Fruit fly (Drosophila melanogaster) whole organism, adult: ENCODE results near the gene C1GalTA.

ENCODE experiments used
- CG11617 ChIP-seq: fragments of 200-800 bp; sonication (Bioruptor generic); optimal IDR thresholded peaks from 2 replicates; lab custom pipeline; 2017; ENCODE audit warnings: mild to moderate bottlenecking, missing biosample characterization, missing genetic modification reagents, missing genetic modification characterization
- CG12768 ChIP-seq: fragments of 200-800 bp; sonication (Bioruptor generic); optimal IDR thresholded peaks from 2 replicates; lab custom pipeline; 2017; ENCODE audit warnings: missing biosample characterization, missing genetic modification characterization, mild to moderate bottlenecking, moderate library complexity, missing genetic modification reagents
- CG14711 ChIP-seq: fragments of 200-800 bp; sonication (Bioruptor generic); optimal IDR thresholded peaks from 2 replicates; lab custom pipeline; 2018; ENCODE audit warnings: missing biosample characterization, mild to moderate bottlenecking, missing genetic modification characterization, moderate library complexity
- CG1620 ChIP-seq: fragments of 200-800 bp; sonication (Bioruptor generic); optimal IDR thresholded peaks from 2 replicates; lab custom pipeline; 2016; ENCODE audit warnings: missing biosample characterization, missing genetic modification characterization
- CG33017 ChIP-seq: fragments of 200-800 bp; sonication (Bioruptor generic); optimal IDR thresholded peaks from 2 replicates; lab custom pipeline; 2018; ENCODE audit warnings: missing biosample characterization, mild to moderate bottlenecking, missing genetic modification characterization, moderate library complexity
- CG5204 ChIP-seq: fragments of 200-800 bp; sonication (Bioruptor generic); optimal IDR thresholded peaks from 2 replicates; lab custom pipeline; 2016; ENCODE audit warnings: missing biosample characterization, missing genetic modification characterization
- CG7045 ChIP-seq: fragments of 200-800 bp; sonication (Bioruptor generic); optimal IDR thresholded peaks from 2 replicates; lab custom pipeline; 2017; ENCODE audit warnings: missing biosample characterization, mild to moderate bottlenecking, missing genetic modification characterization
- CG7101 ChIP-seq: fragments of 200-800 bp; sonication (Bioruptor generic); optimal IDR thresholded peaks from 2 replicates; lab custom pipeline; 2018; ENCODE audit warnings: missing biosample characterization, mild to moderate bottlenecking, missing genetic modification characterization, moderate library complexity
- Clk ChIP-seq: fragments of 200-800 bp; sonication (Bioruptor generic); optimal IDR thresholded peaks from 2 replicates; lab custom pipeline; 2017; ENCODE audit warnings: missing biosample characterization, missing genetic modification characterization
- Crg-1 ChIP-seq: fragments of 200-800 bp; sonication (Bioruptor generic); optimal IDR thresholded peaks from 2 replicates; lab custom pipeline; 2016; ENCODE audit warnings: missing biosample characterization, missing genetic modification characterization
- Hr96 ChIP-seq: fragments of 200-800 bp; sonication (Bioruptor generic); optimal IDR thresholded peaks from 2 replicates; lab custom pipeline; 2016; ENCODE audit warnings: missing biosample characterization, missing genetic modification characterization
- Mnt ChIP-seq: fragments of 200-800 bp; sonication (Bioruptor generic); optimal IDR thresholded peaks from 2 replicates; lab custom pipeline; 2016; ENCODE audit warnings: missing biosample characterization, mild to moderate bottlenecking, missing genetic modification characterization
- bab1 ChIP-seq: fragments of 200-800 bp; sonication (Bioruptor generic); optimal IDR thresholded peaks from 3 replicates; lab custom pipeline; 2019; ENCODE audit warnings: missing biosample characterization, mild to moderate bottlenecking, missing genetic modification characterization, moderate library complexity
- cic ChIP-seq: fragments of 200-800 bp; sonication (Bioruptor generic); optimal IDR thresholded peaks from 2 replicates; lab custom pipeline; 2017; ENCODE audit warnings: missing biosample characterization, mild to moderate bottlenecking, missing genetic modification characterization, moderate library complexity
- cnc ChIP-seq, 2 experiments: fragments of >200 bp; optimal IDR thresholded peaks; 2 replicates each; lab custom pipeline; 2017
- kay ChIP-seq: fragments of 200-800 bp; sonication (Bioruptor generic); peaks from one replicate; lab custom pipeline; 2016; ENCODE audit warnings: missing biosample characterization, missing genetic modification characterization, borderline replicate concordance
- ovo ChIP-seq: fragments of 200-800 bp; sonication (Bioruptor generic); optimal IDR thresholded peaks from 2 replicates; lab custom pipeline; 2016; ENCODE audit warnings: missing biosample characterization, missing genetic modification characterization
- pad ChIP-seq: fragments of 200-800 bp; sonication (Bioruptor generic); optimal IDR thresholded peaks from 3 replicates; lab custom pipeline; 2017; ENCODE audit warnings: missing biosample characterization, missing genetic modification characterization, mild to moderate bottlenecking, moderate library complexity, missing genetic modification reagents
- tj ChIP-seq: fragments of 200-800 bp; sonication (Bioruptor generic); optimal IDR thresholded peaks from 3 replicates; lab custom pipeline; 2017; ENCODE audit warnings: missing biosample characterization, mild to moderate bottlenecking, missing genetic modification characterization, moderate library complexity
- toe ChIP-seq: fragments of 200-800 bp; sonication (Bioruptor generic); optimal IDR thresholded peaks from 2 replicates; lab custom pipeline; 2016; ENCODE audit warnings: missing biosample characterization, missing genetic modification characterization

C1GalTA gene

dm6 chr2L:8980359-8980758, 29.3 kb upstream of the C1GalTA start, which contains the start of gene CG18662:
CG18662 (plus strand) TSS chr2L:8980659.
- TF ChIP-seq Mnt (GFP tag; lab: Kevin White, UChicago) (no peak), cnc (optimal IDR thresholded peaks at IDR 0.05; lab: Kevin White, UChicago) (no peak), kay (peak; percentile 69), CG1620 (GFP tag; lab: Kevin White, UChicago) (no peak)

- TF ChIP-seq Clk (GFP tag; lab: Kevin White, UChicago) = no peak
- no peak for TF ChIP-seq pad (GFP tag; lab: Kevin White, UChicago)
- no peak for TF ChIP-seq CG7101 (tag; lab: Kevin White, UChicago)
- TF ChIP-seq tj (GFP tag; lab: Kevin White, UChicago) = no peak
- no peak for TF ChIP-seq Hr96
- TF ChIP-seq ovo (GFP tag; lab: Kevin White, UChicago) = no peak
- TF ChIP-seq cnc (optimal IDR thresholded peaks at IDR 0.05; lab: Kevin White, UChicago) = no peak
- TF ChIP-seq CG7045 (GFP tag; lab: Kevin White, UChicago) = no peak
- TF ChIP-seq Mnt (GFP tag; lab: Kevin White, UChicago) = no peak
- no peak for TF ChIP-seq CG12768 (GFP tag; lab: Kevin White, UChicago)
- no peak for TF ChIP-seq CG14711 (tag; lab: Kevin White, UChicago)
- no peak for TF ChIP-seq CG11617 (GFP tag; lab: Kevin White, UChicago)
Measured at dm6 chr2L:8975328-8975727, 24.3 kb upstream of the C1GalTA start, which contains the start of gene CG9541. CG9541 (minus strand) TSS chr2L:8975428.

dm6 chr2L:8974506-8974905, 23.5 kb upstream of the C1GalTA start:
- no peak for TF ChIP-seq kay
- no peak for TF ChIP-seq Clk (GFP tag; lab: Kevin White, UChicago)
- TF ChIP-seq CG5204 (GFP tag; lab: Kevin White, UChicago) = no peak
- no peak for TF ChIP-seq Mnt (GFP tag; lab: Kevin White, UChicago)
- TF ChIP-seq CG33017 (tag; lab: Kevin White, UChicago) = no peak
- no peak for TF ChIP-seq CG11617 (GFP tag; lab: Kevin White, UChicago)
- no peak for TF ChIP-seq ovo (GFP tag; lab: Kevin White, UChicago)
- no peak for TF ChIP-seq CG7101 (tag; lab: Kevin White, UChicago)
- TF ChIP-seq CG12768 (GFP tag; lab: Kevin White, UChicago) = no peak
- no peak for TF ChIP-seq pad (GFP tag; lab: Kevin White, UChicago)
- no peak for TF ChIP-seq Crg-1
- no peak for TF ChIP-seq toe (GFP tag; lab: Kevin White, UChicago)
- TF ChIP-seq Hr96 = no peak
- TF ChIP-seq CG14711 (tag; lab: Kevin White, UChicago) = no peak
- no peak for TF ChIP-seq cnc (optimal IDR thresholded peaks at IDR 0.05; lab: Kevin White, UChicago)
- no peak for TF ChIP-seq bab1 (GFP tag; lab: Kevin White, UChicago)
- TF ChIP-seq cic (GFP tag; lab: Kevin White, UChicago) = no peak
- no peak for TF ChIP-seq CG7045 (GFP tag; lab: Kevin White, UChicago)
- TF ChIP-seq tj (GFP tag; lab: Kevin White, UChicago) = no peak

- TF ChIP-seq CG7045 (GFP tag; lab: Kevin White, UChicago) = no peak
- TF ChIP-seq pad (GFP tag; lab: Kevin White, UChicago) = no peak
- TF ChIP-seq Hr96 = no peak
- TF ChIP-seq bab1 (GFP tag; lab: Kevin White, UChicago) = no peak
- no peak for TF ChIP-seq Crg-1
- no peak for TF ChIP-seq Clk (GFP tag; lab: Kevin White, UChicago)
- TF ChIP-seq CG33017 (tag; lab: Kevin White, UChicago) = no peak
- no peak for TF ChIP-seq CG12768 (GFP tag; lab: Kevin White, UChicago)
- no peak for TF ChIP-seq CG5204 (GFP tag; lab: Kevin White, UChicago)
- no peak for TF ChIP-seq ovo (GFP tag; lab: Kevin White, UChicago)
- TF ChIP-seq kay = no peak
- no peak for TF ChIP-seq CG1620 (GFP tag; lab: Kevin White, UChicago)
Measured at dm6 chr2L:8972905-8973304, 21.9 kb upstream of the C1GalTA start.

dm6 chr2L:8967235-8967634, 16.2 kb upstream of the C1GalTA start, which contains the start of gene CG18088:
CG18088 (plus strand) TSS chr2L:8967535.
- TF ChIP-seq cnc (optimal IDR thresholded peaks at IDR 0.05; lab: Kevin White, UChicago) = no peak
- no peak for TF ChIP-seq CG5204 (GFP tag; lab: Kevin White, UChicago)
- no peak for TF ChIP-seq Hr96
- no peak for TF ChIP-seq CG14711 (tag; lab: Kevin White, UChicago)
- TF ChIP-seq CG12768 (GFP tag; lab: Kevin White, UChicago) = no peak
- no peak for TF ChIP-seq kay
- TF ChIP-seq Crg-1 = no peak
- no peak for TF ChIP-seq tj (GFP tag; lab: Kevin White, UChicago)
- no peak for TF ChIP-seq CG1620 (GFP tag; lab: Kevin White, UChicago)
- no peak for TF ChIP-seq CG11617 (GFP tag; lab: Kevin White, UChicago)
- no peak for TF ChIP-seq Clk (GFP tag; lab: Kevin White, UChicago)
- no peak for TF ChIP-seq pad (GFP tag; lab: Kevin White, UChicago)

- TF ChIP-seq kay (peak; percentile 37), Crg-1 (no peak), Clk (GFP tag; lab: Kevin White, UChicago) (no peak)
Measured at dm6 chr2L:8964657-8965056, 13.6 kb upstream of the C1GalTA start, which contains the start of gene CG32984. CG32984 (plus strand) TSS chr2L:8964957.

- no peak for TF ChIP-seq cic (GFP tag; lab: Kevin White, UChicago)
- TF ChIP-seq CG7045 (GFP tag; lab: Kevin White, UChicago) = no peak
- no peak for TF ChIP-seq Hr96
- no peak for TF ChIP-seq CG33017 (tag; lab: Kevin White, UChicago)
- TF ChIP-seq Mnt (GFP tag; lab: Kevin White, UChicago) = no peak
- TF ChIP-seq cnc (optimal IDR thresholded peaks at IDR 0.05; lab: Kevin White, UChicago) = no peak
- no peak for TF ChIP-seq ovo (GFP tag; lab: Kevin White, UChicago)
- no peak for TF ChIP-seq Crg-1
- no peak for TF ChIP-seq CG1620 (GFP tag; lab: Kevin White, UChicago)
- TF ChIP-seq CG5204 (GFP tag; lab: Kevin White, UChicago) = no peak
Measured at dm6 chr2L:8962254-8962653, 11.2 kb upstream of the C1GalTA start, which contains the start of the genes CG9525 and CG32985. CG9525 (minus strand) TSS chr2L:8962354. CG32985 (plus strand) TSS chr2L:8962533.
